Worm (Caenorhabditis elegans): ENCODE data around the gene C32D5.14.

The C32D5.14 gene

DNA sequence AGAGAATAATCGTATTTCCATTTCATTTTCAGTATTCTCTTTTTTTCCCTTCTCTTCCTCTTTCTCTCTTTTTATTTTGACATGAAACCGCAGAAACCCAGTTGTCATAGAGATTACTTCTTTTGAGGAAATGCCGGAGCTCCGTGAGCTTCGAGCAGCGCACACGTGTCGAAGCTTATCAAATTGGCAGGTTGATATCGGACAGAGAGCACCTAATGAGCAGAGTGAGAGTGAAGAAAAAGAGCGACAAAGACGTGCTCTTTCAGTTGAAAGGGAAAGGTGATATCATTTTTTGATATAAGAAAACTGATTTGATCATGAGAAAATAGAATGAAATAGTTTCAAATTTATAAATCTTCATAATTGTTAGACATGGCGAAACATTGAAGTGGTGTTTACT lies at the start of gene C32D5.14:
C32D5.14 (plus strand) TSS at position 131 of the 400 bp plus-strand sequence.
- TF ChIP-seq cnd-1 (tag; optimal IDR thresholded peaks at IDR 0.05) = no peak

- TF ChIP-seq lin-32 (GFP tag; optimal IDR thresholded peaks at IDR 0.05) = no peak
These were observed 48.4 kb upstream of the C32D5.14 start, which contains the start of gene F13H8.6 for ce11 chrII:6286865-6287264. Gene F13H8.6 (minus strand): TSS chrII:6286965.

- TF ChIP-seq bed-3 (GFP tag; optimal IDR thresholded peaks at IDR 0.05) (no peak), nhr-237 (tag; optimal IDR thresholded peaks at IDR 0.05) (no peak), lin-32 (GFP tag; optimal IDR thresholded peaks at IDR 0.05) (no peak), ces-1 (GFP tag; optimal IDR thresholded peaks at IDR 0.05) (no peak)
These were observed 47.2 kb upstream of the C32D5.14 start for ce11 chrII:6288104-6288503.

DNA sequence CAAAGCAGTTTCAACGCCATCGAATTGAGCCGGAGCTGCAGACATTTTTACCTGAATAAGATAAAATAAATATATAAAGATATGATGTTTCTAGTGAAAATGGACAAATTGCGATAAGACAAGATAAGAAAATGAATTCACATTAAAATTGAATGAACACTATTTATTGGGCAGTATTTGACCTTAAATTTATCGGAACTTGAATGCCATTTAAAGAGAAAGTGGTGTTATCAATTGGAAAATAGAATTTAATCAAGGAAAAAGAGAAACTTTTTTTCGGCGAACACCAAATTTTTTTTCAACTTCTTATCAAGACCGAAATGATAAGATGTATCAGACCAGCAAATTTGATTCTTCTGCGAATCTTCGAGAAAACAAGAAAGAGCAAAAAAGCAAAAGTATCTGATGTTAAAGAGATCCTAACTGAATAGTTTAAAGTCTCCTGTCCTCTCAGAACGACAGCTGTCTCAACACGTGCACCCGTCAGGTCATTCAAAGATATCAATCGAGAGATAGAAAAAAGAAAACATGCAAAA lies 45.2 kb upstream of the C32D5.14 start, which contains the start of gene upb-1:
upb-1 (minus strand) TSS at position 51 of the 536 bp plus-strand sequence.
- TF ChIP-seq lin-32 (GFP tag; optimal IDR thresholded peaks at IDR 0.05) = no peak
- TF ChIP-seq ceh-39 (tag; optimal IDR thresholded peaks at IDR 0.05) = no peak
- TF ChIP-seq unc-62 (GFP tag; optimal IDR thresholded peaks at IDR 0.05) = peak; percentile 90
- TF ChIP-seq nhr-76 (tag; optimal IDR thresholded peaks at IDR 0.05) = no peak
- TF ChIP-seq mep-1 (tag; optimal IDR thresholded peaks at IDR 0.05) = no peak
- no peak for TF ChIP-seq pha-4 (tag; optimal IDR thresholded peaks at IDR 0.05)
- TF ChIP-seq bed-3 (GFP tag; optimal IDR thresholded peaks at IDR 0.05) = no peak
- TF ChIP-seq hlh-1 (tag; optimal IDR thresholded peaks at IDR 0.05) = peak; percentile 100
- no peak for TF ChIP-seq nhr-237 (tag; optimal IDR thresholded peaks at IDR 0.05)
- TF ChIP-seq mab-5 (tag; optimal IDR thresholded peaks at IDR 0.05) = no peak
- TF ChIP-seq mls-2 (tag; optimal IDR thresholded peaks at IDR 0.05) = no peak
- no peak for TF ChIP-seq ham-2 (GFP tag; optimal IDR thresholded peaks at IDR 0.05)

- TF ChIP-seq lin-32 (GFP tag; optimal IDR thresholded peaks at IDR 0.05) (no peak), ceh-39 (tag; optimal IDR thresholded peaks at IDR 0.05) (no peak), lsy-2 (tag; optimal IDR thresholded peaks at IDR 0.05) (no peak), flh-1 (GFP tag; optimal IDR thresholded peaks at IDR 0.05) (no peak), M03D4.4 (tag; optimal IDR thresholded peaks at IDR 0.05) (no peak)
These were observed 42.8 kb upstream of the C32D5.14 start, which contains the start of gene nyn-3 for ce11 chrII:6292527-6292926. Gene nyn-3 (minus strand): TSS chrII:6292627.

DNA sequence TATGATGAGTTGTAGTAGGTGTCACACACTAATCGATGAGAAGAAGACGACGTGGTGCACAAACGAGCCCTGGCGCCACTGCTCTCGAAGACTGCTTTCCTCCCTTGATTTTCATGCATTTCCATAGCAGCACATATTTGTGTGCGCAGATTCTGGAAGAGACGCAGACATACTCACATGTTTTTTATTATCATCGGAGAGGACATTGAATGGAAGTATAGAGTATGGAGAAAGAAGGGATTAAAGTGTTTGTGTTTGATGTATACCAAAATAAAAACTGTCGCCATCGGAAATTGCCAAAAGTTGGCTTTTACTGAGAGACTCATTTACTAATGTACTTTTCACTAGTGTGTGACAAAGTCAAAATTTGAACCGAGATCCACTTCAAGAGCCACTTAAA lies 41.0 kb upstream of the C32D5.14 start, which contains the start of gene mps-1:
mps-1 (minus strand) TSS at position 101 of the 400 bp plus-strand sequence.
- no peak for TF ChIP-seq lin-13 (tag; optimal IDR thresholded peaks at IDR 0.05)

DNA sequence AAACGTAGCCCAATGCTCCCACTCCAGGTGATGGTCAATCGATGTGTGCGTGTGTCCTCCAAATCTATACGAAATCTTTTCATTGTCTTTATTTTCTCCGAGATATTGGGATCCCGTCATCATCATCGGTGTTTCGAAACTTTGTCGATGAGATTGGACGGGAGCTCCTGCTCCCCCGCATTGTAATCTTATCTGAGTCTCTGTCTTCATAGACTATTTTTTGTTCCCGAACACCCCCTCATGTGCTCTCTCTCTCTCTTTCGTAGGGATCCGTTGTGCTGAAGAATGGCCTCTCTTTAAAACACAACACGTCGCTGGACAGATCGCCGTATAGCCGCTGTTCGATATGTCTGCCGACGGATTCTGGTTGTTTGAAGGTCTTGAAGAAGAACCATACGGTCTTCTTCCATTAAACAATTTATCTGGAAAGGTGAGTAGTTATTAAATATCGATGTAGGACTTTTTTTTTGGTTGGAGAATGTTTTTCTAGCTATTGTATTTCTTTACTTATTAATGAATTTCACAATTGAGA lies 32.0 kb upstream of the C32D5.14 start, which contains the start of gene C29F5.1:
C29F5.1 (plus strand) TSS at position 317 of the 532 bp plus-strand sequence.
- TF ChIP-seq unc-62 (GFP tag; optimal IDR thresholded peaks at IDR 0.05) (peak; percentile 31), tbx-8 (GFP tag; optimal IDR thresholded peaks at IDR 0.05) (no peak), nhr-28 (tag; optimal IDR thresholded peaks at IDR 0.05) (no peak), bed-3 (GFP tag; optimal IDR thresholded peaks at IDR 0.05) (no peak), flh-1 (GFP tag; optimal IDR thresholded peaks at IDR 0.05) (no peak), ceh-43 (GFP tag; optimal IDR thresholded peaks at IDR 0.05) (no peak), lsy-2 (tag; optimal IDR thresholded peaks at IDR 0.05) (no peak), snpc-4 (tag; optimal IDR thresholded peaks at IDR 0.05) (no peak), mab-5 (tag; optimal IDR thresholded peaks at IDR 0.05) (no peak), unc-39 (tag; optimal IDR thresholded peaks at IDR 0.05) (no peak), hlh-1 (tag; optimal IDR thresholded peaks at IDR 0.05) (peak; percentile 70), M03D4.4 (tag; optimal IDR thresholded peaks at IDR 0.05) (no peak), zip-8 (tag; optimal IDR thresholded peaks at IDR 0.05) (no peak), unc-120 (tag; optimal IDR thresholded peaks at IDR 0.05; ENCODE audit: poor library complexity, severe bottlenecking) (peak; percentile 17), drap-1 (GFP tag; optimal IDR thresholded peaks at IDR 0.05) (no peak), sem-2 (GFP tag; optimal IDR thresholded peaks at IDR 0.05) (no peak), ztf-11 (tag; optimal IDR thresholded peaks at IDR 0.05) (no peak), elt-3 (tag; optimal IDR thresholded peaks at IDR 0.05) (no peak), lin-32 (GFP tag; optimal IDR thresholded peaks at IDR 0.05) (no peak)

Data from whole organism, mixed stage, embryonic.